Fruit fly (Drosophila melanogaster) whole organism, embryonic: ENCODE data around the gene CG14615.

Experiments used
- CG10543 ChIP-seq: fragments of 200-800 bp; sonication (Bioruptor generic); optimal IDR thresholded peaks from 3 replicates; lab custom pipeline; 2017; ENCODE audit warnings: missing biosample characterization, mild to moderate bottlenecking, missing genetic modification characterization, moderate library complexity
- CG11398 ChIP-seq: fragments of 200-800 bp; sonication (Bioruptor generic); optimal IDR thresholded peaks from 2 replicates; lab custom pipeline; 2016; ENCODE audit warnings: missing biosample characterization, missing genetic modification characterization
- CG13123 ChIP-seq: fragments of 200-800 bp; sonication (Bioruptor generic); optimal IDR thresholded peaks from 2 replicates; lab custom pipeline; 2016; ENCODE audit warnings: missing biosample characterization, missing genetic modification characterization
- CG14441 ChIP-seq: fragments of 200-800 bp; sonication (Bioruptor generic); IDR thresholded peaks from 2 replicates; pipeline ENCODE4 v1.3.6; 2022; ENCODE audit warnings: missing biosample characterization, missing genetic modification characterization
- CG14710 ChIP-seq: fragments of 200-800 bp; sonication (Bioruptor generic); optimal IDR thresholded peaks from 3 replicates; lab custom pipeline; 2019; ENCODE audit warnings: missing biosample characterization, mild to moderate bottlenecking, missing genetic modification characterization, moderate library complexity
- CG15011 ChIP-seq: fragments of 200-800 bp; sonication (Bioruptor generic); optimal IDR thresholded peaks from 3 replicates; lab custom pipeline; 2018; ENCODE audit warnings: missing biosample characterization, mild to moderate bottlenecking, missing genetic modification characterization
- CG15514 ChIP-seq: fragments of 200-800 bp; sonication (Bioruptor generic); optimal IDR thresholded peaks from 3 replicates; lab custom pipeline; 2017; ENCODE audit warnings: missing biosample characterization, missing genetic modification characterization, mild to moderate bottlenecking, moderate library complexity, missing genetic modification reagents
- CG15601 ChIP-seq: fragments of 200-800 bp; sonication (Bioruptor generic); optimal IDR thresholded peaks from 3 replicates; lab custom pipeline; 2019; ENCODE audit warnings: missing biosample characterization, mild to moderate bottlenecking, missing genetic modification characterization, moderate library complexity
- CG15696 ChIP-seq: fragments of 200-800 bp; sonication (Bioruptor generic); optimal IDR thresholded peaks from 2 replicates; lab custom pipeline; 2019; ENCODE audit warnings: missing biosample characterization, mild to moderate bottlenecking, missing genetic modification characterization, moderate library complexity
- CG1602 ChIP-seq: fragments of 200-800 bp; sonication (Bioruptor generic); optimal IDR thresholded peaks from 3 replicates; lab custom pipeline; 2016; ENCODE audit warnings: missing biosample characterization, missing genetic modification characterization
- CG2678 ChIP-seq: fragments of 200-800 bp; sonication (Bioruptor generic); optimal IDR thresholded peaks from 3 replicates; lab custom pipeline; 2019; ENCODE audit warnings: missing biosample characterization, mild to moderate bottlenecking, missing genetic modification characterization, moderate library complexity
- CG30020 ChIP-seq: fragments of 200-800 bp; optimal IDR thresholded peaks from 2 replicates; lab custom pipeline; 2019; ENCODE audit warnings: missing biosample characterization, mild to moderate bottlenecking, missing genetic modification characterization, moderate library complexity
- CG30403 ChIP-seq: fragments of 200-800 bp; sonication (Bioruptor generic); optimal IDR thresholded peaks from 3 replicates; lab custom pipeline; 2016; ENCODE audit warnings: missing biosample characterization, missing genetic modification characterization
- CG31224 ChIP-seq: fragments of 200-800 bp; sonication (Bioruptor generic); IDR thresholded peaks from 2 replicates; pipeline ENCODE4 v1.3.6; 2022; ENCODE audit warnings: missing biosample characterization, missing genetic modification characterization
- CG3163 ChIP-seq: fragments of 200-800 bp; sonication (Bioruptor generic); optimal IDR thresholded peaks from 3 replicates; lab custom pipeline; 2016; ENCODE audit warnings: missing biosample characterization, missing genetic modification characterization
- CG3847 ChIP-seq: fragments of 200-800 bp; sonication (Bioruptor generic); IDR thresholded peaks from 2 replicates; pipeline ENCODE4 v1.3.6; 2022; ENCODE audit warnings: missing biosample characterization, missing genetic modification characterization
- CG43689 ChIP-seq: fragments of 200-800 bp; sonication (Bioruptor generic); IDR thresholded peaks from 2 replicates; pipeline ENCODE4 v1.3.6; 2022; ENCODE audit warnings: missing biosample characterization, missing genetic modification characterization
- CG5245 ChIP-seq: fragments of 200-800 bp; sonication (Bioruptor generic); optimal IDR thresholded peaks from 3 replicates; lab custom pipeline; 2016; ENCODE audit warnings: missing biosample characterization, missing genetic modification characterization
- CG6765 ChIP-seq: fragments of 200-800 bp; sonication (Bioruptor generic); optimal IDR thresholded peaks from 3 replicates; lab custom pipeline; 2017; ENCODE audit warnings: missing biosample characterization, mild to moderate bottlenecking, missing genetic modification characterization
- CG7556 ChIP-seq: fragments of 200-800 bp; sonication (Bioruptor generic); optimal IDR thresholded peaks from 2 replicates; lab custom pipeline; 2017; ENCODE audit warnings: missing biosample characterization, mild to moderate bottlenecking, missing genetic modification characterization
- CG8388 ChIP-seq: fragments of 200-800 bp; sonication (Bioruptor generic); optimal IDR thresholded peaks from 2 replicates; lab custom pipeline; 2019; ENCODE audit warnings: missing biosample characterization, mild to moderate bottlenecking, missing genetic modification characterization, moderate library complexity
- D19B ChIP-seq: fragments of 200-800 bp; sonication (Bioruptor generic); optimal IDR thresholded peaks from 2 replicates; lab custom pipeline; 2017; ENCODE audit warnings: missing biosample characterization, mild to moderate bottlenecking, missing genetic modification characterization
- Deaf1 ChIP-seq: fragments of 200-800 bp; optimal IDR thresholded peaks from 3 replicates; lab custom pipeline; 2019; ENCODE audit warnings: missing biosample characterization, mild to moderate bottlenecking, missing genetic modification characterization, moderate library complexity
- Doc3 ChIP-seq: fragments of 200-800 bp; sonication (Bioruptor generic); IDR thresholded peaks from 3 replicates; pipeline ENCODE4 v1.3.6; 2022; ENCODE audit warnings: missing biosample characterization, missing genetic modification characterization; ENCODE audit not compliant: partially characterized antibody
- Dp ChIP-seq: fragments of 200-800 bp; sonication (Bioruptor generic); optimal IDR thresholded peaks from 2 replicates; lab custom pipeline; 2018; ENCODE audit warnings: missing biosample characterization, mild to moderate bottlenecking, missing genetic modification characterization, moderate library complexity
- Jarid2 ChIP-seq: fragments of 200-800 bp; sonication (Bioruptor generic); optimal IDR thresholded peaks from 3 replicates; lab custom pipeline; 2017; ENCODE audit warnings: mild to moderate bottlenecking, missing biosample characterization, missing genetic modification reagents, missing genetic modification characterization
- Ptx1 ChIP-seq: fragments of 200-800 bp; sonication (Bioruptor generic); IDR thresholded peaks from 2 replicates; pipeline ENCODE4 v1.3.6; 2022; ENCODE audit warnings: missing biosample characterization, missing genetic modification characterization
- Rfx ChIP-seq: fragments of 200-800 bp; sonication (Bioruptor generic); IDR thresholded peaks from 2 replicates; pipeline ENCODE4 v1.3.6; 2022; ENCODE audit warnings: missing biosample characterization, missing genetic modification characterization
- Ssrp ChIP-seq: fragments of 200-800 bp; sonication (Bioruptor generic); optimal IDR thresholded peaks from 2 replicates; lab custom pipeline; 2018; ENCODE audit warnings: missing biosample characterization, mild to moderate bottlenecking, missing genetic modification characterization, moderate library complexity
- Usf ChIP-seq: fragments of 200-800 bp; sonication (Bioruptor generic); optimal IDR thresholded peaks from 2 replicates; lab custom pipeline; 2017; ENCODE audit warnings: missing genotype, missing biosample characterization, missing genetic modification characterization
- az2 ChIP-seq: fragments of 200-800 bp; sonication (Bioruptor generic); optimal IDR thresholded peaks from 3 replicates; lab custom pipeline; 2016; ENCODE audit warnings: missing biosample characterization, missing genetic modification characterization
- fd96Cb ChIP-seq: fragments of 200-800 bp; sonication (Bioruptor generic); optimal IDR thresholded peaks from 2 replicates; lab custom pipeline; 2018; ENCODE audit warnings: missing biosample characterization, mild to moderate bottlenecking, missing genetic modification characterization, moderate library complexity
- hbn ChIP-seq: fragments of 200-800 bp; sonication (Bioruptor generic); IDR thresholded peaks from 2 replicates; pipeline ENCODE4 v1.3.6; 2022; ENCODE audit warnings: missing biosample characterization, missing genetic modification characterization; ENCODE audit not compliant: partially characterized antibody
- lab ChIP-seq: fragments of 200-800 bp; sonication (Bioruptor generic); optimal IDR thresholded peaks from 3 replicates; lab custom pipeline; 2017; ENCODE audit warnings: missing biosample characterization, missing genetic modification characterization, mild to moderate bottlenecking, moderate library complexity, missing genetic modification reagents
- lov ChIP-seq, 2 experiments: fragments of 200-800 bp in 1 of 2; fragments of >200 bp in 1 of 2; sonication (Bioruptor generic) in 1 of 2; IDR thresholded peaks in 1 of 2; optimal IDR thresholded peaks in 1 of 2; 2 replicates in 1 of 2; 3 replicates in 1 of 2; pipeline versions ENCODE4 v1.3.6 to Lab custom; 2017 to 2022; ENCODE audit warnings: missing biosample characterization in 1 of 2, missing genetic modification characterization in 1 of 2
- otp ChIP-seq: fragments of 200-800 bp; sonication (Bioruptor generic); IDR thresholded peaks from 3 replicates; pipeline ENCODE4, ENCODE4 v1.3.6; 2022; ENCODE audit warnings: missing biosample characterization, missing genetic modification characterization
- ro ChIP-seq: fragments of 200-800 bp; sonication (Bioruptor generic); IDR thresholded peaks from 2 replicates; pipeline ENCODE4 v1.3.6; 2022; ENCODE audit warnings: missing biosample characterization, missing genetic modification characterization
- salm ChIP-seq: fragments of 200-800 bp; sonication (Bioruptor generic); optimal IDR thresholded peaks from 2 replicates; lab custom pipeline; 2018; ENCODE audit warnings: missing biosample characterization, mild to moderate bottlenecking, missing genetic modification characterization
- scrt ChIP-seq: fragments of 200-800 bp; sonication (Bioruptor generic); optimal IDR thresholded peaks from 2 replicates; lab custom pipeline; 2018; ENCODE audit warnings: missing biosample characterization, mild to moderate bottlenecking, missing genetic modification characterization, moderate library complexity
- sens ChIP-seq: fragments of 200-800 bp; sonication (Bioruptor generic); peaks from one replicate; lab custom pipeline; 2016; ENCODE audit warnings: missing biosample characterization, missing genetic modification characterization
- slbo ChIP-seq: fragments of 200-800 bp; sonication (Bioruptor generic); IDR thresholded peaks from 2 replicates; pipeline ENCODE4 v1.3.6; 2022; ENCODE audit warnings: missing biosample characterization, missing genetic modification characterization
- tgo ChIP-seq: fragments of 200-800 bp; sonication (Bioruptor generic); IDR thresholded peaks from 3 replicates; pipeline ENCODE4 v1.3.6; 2022; ENCODE audit warnings: missing biosample characterization, missing genetic modification characterization
- tin ChIP-seq: fragments of 200-800 bp; sonication (Bioruptor generic); optimal IDR thresholded peaks from 3 replicates; lab custom pipeline; 2016; ENCODE audit warnings: missing biosample characterization, missing genetic modification characterization
- tll ChIP-seq, 2 experiments: fragments of 200-800 bp in 1 of 2; fragments of >200 bp in 1 of 2; sonication (Bioruptor generic) in 1 of 2; optimal IDR thresholded peaks; 2 replicates each; lab custom pipeline; 2017 to 2019; ENCODE audit warnings: missing biosample characterization in 2 of 2, missing genetic modification characterization in 2 of 2, mild to moderate bottlenecking in 1 of 2, moderate library complexity in 1 of 2
- toy ChIP-seq: fragments of 200-800 bp; sonication (Bioruptor generic); IDR thresholded peaks from 2 replicates; pipeline ENCODE4 v1.3.6; 2022; ENCODE audit warnings: missing biosample characterization, missing genetic modification characterization
- twi ChIP-seq: fragments of 200-800 bp; optimal IDR thresholded peaks from 2 replicates; lab custom pipeline; 2019; ENCODE audit warnings: missing biosample characterization, mild to moderate bottlenecking, missing genetic modification characterization, moderate library complexity
- vvl ChIP-seq: fragments of 200-800 bp; sonication (Bioruptor generic); IDR thresholded peaks from 2 replicates; pipeline ENCODE4 v1.3.6; 2022; ENCODE audit warnings: missing biosample characterization, missing genetic modification characterization
- zfh2 ChIP-seq: fragments of 200-800 bp; sonication (Bioruptor generic); optimal IDR thresholded peaks from 2 replicates; lab custom pipeline; 2016; ENCODE audit warnings: missing biosample characterization, missing genetic modification characterization

Gene CG14615

DNA sequence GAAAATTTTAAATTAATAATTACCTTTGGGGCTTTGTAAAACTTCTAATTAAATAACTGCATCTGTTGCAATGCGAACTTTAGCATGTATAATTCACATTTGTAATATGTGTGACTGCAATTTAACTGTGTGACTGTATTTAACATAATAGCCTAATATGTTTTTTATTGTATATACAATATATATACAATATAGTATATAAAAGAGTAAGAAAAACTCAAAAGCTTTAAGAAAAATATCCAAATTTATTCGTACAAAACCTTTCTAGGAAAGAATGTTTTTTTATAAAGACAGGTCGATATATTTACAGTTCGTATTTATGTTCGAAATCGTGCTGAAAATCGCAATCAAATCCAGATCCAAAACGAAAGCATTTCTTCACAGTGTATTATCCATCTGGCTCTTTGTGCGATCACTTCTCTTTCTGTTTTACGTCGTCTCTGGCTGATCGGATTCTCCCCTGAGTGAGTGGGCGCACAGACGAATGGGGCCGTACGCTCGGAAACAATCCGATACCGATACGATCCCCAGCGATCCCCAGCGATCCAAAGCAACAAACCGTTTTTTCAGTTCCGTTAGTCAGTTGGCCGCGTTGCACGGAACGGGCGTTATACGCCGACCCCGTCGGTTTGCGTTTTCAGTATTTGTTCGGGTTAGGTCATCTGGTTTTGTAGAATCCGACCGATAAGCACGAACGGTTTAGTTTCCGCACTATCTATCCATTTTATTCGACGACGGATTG, 41.9 kb upstream of the CG14615 start (continued):
- TF ChIP-seq CG43689 (GFP tag; lab: Robert Waterston, UW) (no peak), az2 (peak; percentile 54), sens (GFP tag; lab: Kevin White, UChicago) (peak; percentile 62), CG3847 (GFP tag; lab: Robert Waterston, UW) (peak; percentile 45; the same call in 1 of the 2 replicates), Doc3 (GFP tag; lab: Robert Waterston, UW) (no peak), CG15696 (tag; lab: Kevin White, UChicago) (no peak), CG14441 (GFP tag; lab: Robert Waterston, UW) (peak; percentile 49), Deaf1 (peak; percentile 95), CG6765 (peak; percentile 46), CG13123 (GFP tag; lab: Kevin White, UChicago) (peak; percentile 6), CG7556 (peak; percentile 89), CG31224 (peak; percentile 48), twi (tag; lab: Kevin White, UChicago) (no peak), scrt (GFP tag; lab: Kevin White, UChicago) (peak; percentile 26), toy (GFP tag; lab: Robert Waterston, UW) (no peak), vvl (GFP tag; lab: Robert Waterston, UW) (0 out of 2 replicates have a peak, but pooled peaks have one; percentile 19), D19B (GFP tag; lab: Kevin White, UChicago) (peak; percentile 64), salm (no peak), zfh2 (GFP tag; lab: Kevin White, UChicago) (peak; percentile 28), Rfx (GFP tag; lab: Robert Waterston, UW) (peak; percentile 43), CG15011 (peak; percentile 21), slbo (peak; percentile 51), Ssrp (tag; lab: Kevin White, UChicago) (peak; percentile 71), CG15514 (peak; percentile 2), CG2678 (tag; lab: Kevin White, UChicago) (peak; percentile 86), CG5245 (GFP tag; lab: Kevin White, UChicago) (no peak), CG30403 (GFP tag; lab: Kevin White, UChicago) (peak; percentile 76), CG1602 (GFP tag; lab: Kevin White, UChicago) (peak; percentile 34), CG15601 (tag; lab: Kevin White, UChicago) (peak; percentile 16), CG11398 (no peak), lov (optimal IDR thresholded peaks at IDR 0.05; lab: Kevin White, UChicago) (no peak), lov (GFP tag; IDR thresholded peaks at IDR 0.05; lab: Robert Waterston, UW) (no peak), ro (GFP tag; lab: Robert Waterston, UW) (no peak), tll (GFP tag; optimal IDR thresholded peaks at IDR 0.05; lab: Kevin White, UChicago) (no peak), tgo (GFP tag; lab: Robert Waterston, UW) (peak; percentile 50), CG8388 (GFP tag; lab: Kevin White, UChicago) (peak; percentile 51), otp (GFP tag; lab: Robert Waterston, UW) (peak; percentile 38; the same call in 1 of the 3 replicates), Ptx1 (peak; percentile 49), Jarid2 (GFP tag; lab: Kevin White, UChicago) (peak; percentile 71), CG30020 (peak; percentile 18), Dp (no peak), Usf (GFP tag; lab: Kevin White, UChicago) (peak; percentile 62), lab (GFP tag; lab: Kevin White, UChicago) (peak; percentile 47), CG14710 (tag; lab: Kevin White, UChicago) (peak; percentile 61), tin (GFP tag; lab: Kevin White, UChicago) (peak; percentile 48), hbn (GFP tag; lab: Robert Waterston, UW) (no peak), CG10543 (GFP tag; lab: Kevin White, UChicago) (peak; percentile 45), CG3163 (peak; percentile 38), fd96Cb (tag; lab: Kevin White, UChicago) (peak; percentile 62)
